Worm (Caenorhabditis elegans): ENCODE data around the gene str-248.

The str-248 gene

ce11 chrV:15629543-15629942 lies at the start of gene str-248:
Gene str-248, minus strand, starts transcription at chrV:15629643.
- no peak for TF ChIP-seq eyg-1 (tag; optimal IDR thresholded peaks at IDR 0.05)
- TF ChIP-seq pha-2 (tag; optimal IDR thresholded peaks at IDR 0.05) = no peak
- TF ChIP-seq hlh-30 (tag; optimal IDR thresholded peaks at IDR 0.05; ENCODE audit: insufficient read depth) = no peak
- no peak for TF ChIP-seq ceh-22 (tag; optimal IDR thresholded peaks at IDR 0.05)
- TF ChIP-seq unc-42 (tag; optimal IDR thresholded peaks at IDR 0.05) = no peak
- no peak for TF ChIP-seq zip-5 (tag; optimal IDR thresholded peaks at IDR 0.05)
- no peak for TF ChIP-seq ceh-48 (tag; optimal IDR thresholded peaks at IDR 0.05)
- TF ChIP-seq ama-1 (optimal IDR thresholded peaks at IDR 0.05) = no peak
- TF ChIP-seq F13H6.1 (tag; optimal IDR thresholded peaks at IDR 0.05) = no peak
- TF ChIP-seq pros-1 (tag; optimal IDR thresholded peaks at IDR 0.05) = no peak
- TF ChIP-seq ceh-45 (GFP tag; IDR thresholded peaks at IDR 0.05) = no peak
- TF ChIP-seq ceh-9 (tag; optimal IDR thresholded peaks at IDR 0.05) = no peak
- TF ChIP-seq sox-4 (tag; optimal IDR thresholded peaks at IDR 0.05) = no peak
- TF ChIP-seq rnt-1 (tag; optimal IDR thresholded peaks at IDR 0.05) = no peak
- no peak for TF ChIP-seq C38D4.7 (GFP tag; optimal IDR thresholded peaks at IDR 0.05)
- no peak for TF ChIP-seq madf-2 (tag; optimal IDR thresholded peaks at IDR 0.05)
- TF ChIP-seq hlh-8 (tag; optimal IDR thresholded peaks at IDR 0.05) = no peak
- TF ChIP-seq ceh-2 (tag; optimal IDR thresholded peaks at IDR 0.05) = no peak

ce11 chrV:15677222-15677621 lies 47.8 kb upstream of the str-248 start, which contains the start of gene nhr-52:
Gene nhr-52, plus strand, starts transcription at chrV:15677522.
- no peak for TF ChIP-seq K09A11.1 (tag; optimal IDR thresholded peaks at IDR 0.05; ENCODE audit: insufficient read depth)
- TF ChIP-seq unc-3 (GFP tag; conservative IDR thresholded peaks at IDR 0.05) = no peak
- TF ChIP-seq unc-3 (tag; optimal IDR thresholded peaks at IDR 0.05) = no peak
- TF ChIP-seq ahr-1 (tag; optimal IDR thresholded peaks at IDR 0.05) = no peak
- TF ChIP-seq rnt-1 (tag; optimal IDR thresholded peaks at IDR 0.05) = no peak
- no peak for TF ChIP-seq pat-9 (tag; optimal IDR thresholded peaks at IDR 0.05)
- TF ChIP-seq ceh-19 (GFP tag; optimal IDR thresholded peaks at IDR 0.05) = no peak
- TF ChIP-seq nhr-11 (tag; optimal IDR thresholded peaks at IDR 0.05) = no peak
- TF ChIP-seq che-1 (tag; optimal IDR thresholded peaks at IDR 0.05) = no peak
- TF ChIP-seq pha-2 (tag; optimal IDR thresholded peaks at IDR 0.05) = no peak
- no peak for TF ChIP-seq dmd-4 (tag; optimal IDR thresholded peaks at IDR 0.05; ENCODE audit: borderline replicate concordance)
- no peak for TF ChIP-seq ceh-48 (tag; optimal IDR thresholded peaks at IDR 0.05)
- TF ChIP-seq ceh-22 (tag; optimal IDR thresholded peaks at IDR 0.05) = no peak
- TF ChIP-seq ref-2 (tag; optimal IDR thresholded peaks at IDR 0.05) = no peak
- no peak for TF ChIP-seq hlh-13 (GFP tag; optimal IDR thresholded peaks at IDR 0.05)

ce11 chrV:15674899-15675298 lies 45.5 kb upstream of the str-248 start:
- TF ChIP-seq ceh-48 (tag; optimal IDR thresholded peaks at IDR 0.05) (no peak), elt-4 (tag; optimal IDR thresholded peaks at IDR 0.05) (no peak), zip-5 (tag; optimal IDR thresholded peaks at IDR 0.05) (no peak), pat-9 (tag; optimal IDR thresholded peaks at IDR 0.05) (no peak), fkh-6 (tag; optimal IDR thresholded peaks at IDR 0.05) (no peak), ceh-14 (tag; optimal IDR thresholded peaks at IDR 0.05) (no peak), tbx-2 (tag; optimal IDR thresholded peaks at IDR 0.05) (no peak), sdc-2 (tag; optimal IDR thresholded peaks at IDR 0.05) (no peak), ztf-16 (tag; optimal IDR thresholded peaks at IDR 0.05) (no peak)

- TF ChIP-seq pha-2 (tag; optimal IDR thresholded peaks at IDR 0.05) (no peak), ceh-45 (GFP tag; IDR thresholded peaks at IDR 0.05) (no peak), eyg-1 (tag; optimal IDR thresholded peaks at IDR 0.05) (no peak), pqm-1 (tag; optimal IDR thresholded peaks at IDR 0.05) (no peak), T23F11.4 (GFP tag; optimal IDR thresholded peaks at IDR 0.05) (no peak), nhr-11 (tag; optimal IDR thresholded peaks at IDR 0.05) (no peak), tbx-7 (tag; optimal IDR thresholded peaks at IDR 0.05) (no peak), C38D4.7 (GFP tag; optimal IDR thresholded peaks at IDR 0.05) (no peak), ceh-14 (tag; optimal IDR thresholded peaks at IDR 0.05) (no peak), Y22D7AL.16 (tag; optimal IDR thresholded peaks at IDR 0.05) (no peak), hlh-30 (tag; optimal IDR thresholded peaks at IDR 0.05; ENCODE audit: insufficient read depth) (no peak), dmd-4 (tag; optimal IDR thresholded peaks at IDR 0.05; ENCODE audit: borderline replicate concordance) (no peak), fax-1 (tag; optimal IDR thresholded peaks at IDR 0.05) (no peak), ceh-34 (tag; optimal IDR thresholded peaks at IDR 0.05) (no peak), sox-2 (GFP tag; IDR thresholded peaks at IDR 0.05) (no peak), zip-5 (tag; optimal IDR thresholded peaks at IDR 0.05) (no peak), ref-2 (tag; optimal IDR thresholded peaks at IDR 0.05) (no peak), ets-4 (tag; optimal IDR thresholded peaks at IDR 0.05) (no peak)
These were observed 44.3 kb upstream of the str-248 start, which contains the start of gene nhr-51 for ce11 chrV:15673707-15674106. Gene nhr-51, plus strand, starts transcription at chrV:15674007.
